Worm (Caenorhabditis elegans) whole organism, mixed stage, embryonic: ENCODE measurements around the gene C47E12.9.

Source experiments
- bed-3 ChIP-seq: fragments of 200-800 bp; sonication (Bioruptor generic); optimal IDR thresholded peaks from 3 replicates; lab custom pipeline; 2018; ENCODE audit warnings: mild to moderate bottlenecking, missing genetic modification characterization, moderate library complexity, missing compliant biosample characterization
- blmp-1 ChIP-seq: fragments of 150-350 bp; optimal IDR thresholded peaks from 2 replicates; lab custom pipeline; 2014; ENCODE audit warnings: missing biosample characterization, missing genetic modification characterization
- ceh-83 ChIP-seq: fragments of 200-800 bp; sonication (Bioruptor generic); optimal IDR thresholded peaks from 2 replicates; lab custom pipeline; 2018; ENCODE audit warnings: mild to moderate bottlenecking, missing genetic modification characterization, missing compliant biosample characterization
- ces-1 ChIP-seq: fragments of 150-350 bp; optimal IDR thresholded peaks from 2 replicates; lab custom pipeline; 2014; ENCODE audit warnings: missing biosample characterization, missing genetic modification reagents, missing genetic modification characterization
- drap-1 ChIP-seq: fragments of 200-800 bp; sonication (Bioruptor generic); optimal IDR thresholded peaks from 3 replicates; lab custom pipeline; 2018; ENCODE audit warnings: mild to moderate bottlenecking, missing genetic modification characterization, missing compliant biosample characterization
- ham-2 ChIP-seq: fragments of 200-800 bp; sonication (Bioruptor generic); optimal IDR thresholded peaks from 2 replicates; lab custom pipeline; 2018; ENCODE audit warnings: mild to moderate bottlenecking, missing genetic modification characterization, missing compliant biosample characterization
- lin-13 ChIP-seq: fragments of 150-350 bp; optimal IDR thresholded peaks from 2 replicates; lab custom pipeline; 2014; ENCODE audit warnings: missing biosample characterization, missing genetic modification characterization
- lsy-2 ChIP-seq: fragments of 150-350 bp; optimal IDR thresholded peaks from 2 replicates; lab custom pipeline; 2014; ENCODE audit warnings: missing biosample characterization, missing genetic modification characterization
- mep-1 ChIP-seq: fragments of 150-350 bp; optimal IDR thresholded peaks from 2 replicates; lab custom pipeline; 2017; ENCODE audit warnings: missing biosample characterization, missing genetic modification reagents, missing genetic modification characterization, inconsistent platforms
- nhr-28 ChIP-seq: fragments of 150-350 bp; optimal IDR thresholded peaks from 2 replicates; lab custom pipeline; 2014; ENCODE audit warnings: missing biosample characterization, missing genetic modification characterization
- nhr-76 ChIP-seq: sonication (generic microtip); optimal IDR thresholded peaks from 2 replicates; lab custom pipeline; 2017; ENCODE audit warnings: missing biosample characterization, missing genetic modification characterization
- snpc-4 ChIP-seq: fragments of 150-350 bp; optimal IDR thresholded peaks from 2 replicates; lab custom pipeline; 2014; ENCODE audit warnings: missing biosample characterization, missing genetic modification characterization
- unc-62 ChIP-seq: fragments of 150-350 bp; optimal IDR thresholded peaks from 2 replicates; lab custom pipeline; 2014; ENCODE audit warnings: missing biosample characterization, missing genetic modification reagents, missing genetic modification characterization
- zip-8 ChIP-seq: fragments of 150-350 bp; optimal IDR thresholded peaks from 2 replicates; lab custom pipeline; 2014; ENCODE audit warnings: missing biosample characterization, missing genetic modification characterization

DNA sequence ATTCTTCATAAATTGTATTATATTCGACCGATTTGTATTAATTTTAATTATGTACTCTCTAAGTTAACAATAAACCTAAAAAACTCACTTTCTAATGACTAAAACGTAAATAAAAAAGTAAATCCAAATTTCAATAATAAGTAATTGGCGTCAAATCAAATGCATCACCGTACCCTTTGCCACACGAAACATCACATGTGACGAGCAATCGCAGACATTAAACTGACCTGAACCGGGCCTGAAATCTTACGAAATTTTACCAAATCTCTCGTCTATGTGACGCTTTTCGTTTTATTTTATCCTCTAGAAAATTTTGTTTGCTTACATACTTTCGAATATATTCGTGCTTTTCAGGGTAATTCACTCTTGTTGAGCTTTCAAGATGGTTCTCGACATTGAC, 28.9 kb downstream of the C47E12.9 start, which contains the start of the genes C47E12.2 and sars-1:
- TF ChIP-seq zip-8 (tag; lab: Kevin White, UChicago), result no peak
- no peak for TF ChIP-seq snpc-4
- no peak for TF ChIP-seq blmp-1 (tag; lab: Kevin White, UChicago)
- no peak for TF ChIP-seq mep-1
- no peak for TF ChIP-seq ham-2 (GFP tag; lab: Kevin White, UChicago)
- TF ChIP-seq ceh-83 (GFP tag; lab: Kevin White, UChicago), result no peak
- no peak for TF ChIP-seq unc-62 (GFP tag; lab: Kevin White, UChicago)
- TF ChIP-seq bed-3 (GFP tag; lab: Kevin White, UChicago), result no peak
- no peak for TF ChIP-seq lin-13 (tag; lab: Kevin White, UChicago)
- TF ChIP-seq nhr-76 (tag; lab: Kevin White, UChicago), result no peak
- TF ChIP-seq ces-1 (GFP tag; lab: Kevin White, UChicago), result no peak
- no peak for TF ChIP-seq nhr-28 (tag; lab: Kevin White, UChicago)
- peak; percentile 90 for TF ChIP-seq lsy-2 (tag; lab: Kevin White, UChicago)
- TF ChIP-seq drap-1 (GFP tag; lab: Kevin White, UChicago), result no peak
